Fruit fly (Drosophila melanogaster) whole organism, embryonic: ENCODE results near the gene Bgb.

Experiments used
- CG11247 ChIP-seq: fragments of 200-800 bp; sonication (Bioruptor generic); IDR thresholded peaks from 2 replicates; pipeline ENCODE4 v1.3.6; 2022; ENCODE audit warnings: missing biosample characterization, missing genetic modification characterization
- CG12155 ChIP-seq: fragments of 200-800 bp; sonication (Bioruptor generic); optimal IDR thresholded peaks from 3 replicates; lab custom pipeline; 2016; ENCODE audit warnings: missing biosample characterization, missing genetic modification characterization
- CG12659 ChIP-seq: fragments of 200-800 bp; sonication (Bioruptor generic); optimal IDR thresholded peaks from 3 replicates; lab custom pipeline; 2017; ENCODE audit warnings: mild to moderate bottlenecking, missing biosample characterization, missing genetic modification reagents, missing genetic modification characterization
- CG13296 ChIP-seq: fragments of 200-800 bp; sonication (Bioruptor generic); optimal IDR thresholded peaks from 3 replicates; lab custom pipeline; 2018; ENCODE audit warnings: missing biosample characterization, mild to moderate bottlenecking, missing genetic modification characterization
- CG13424 ChIP-seq: fragments of 200-800 bp; sonication (Bioruptor generic); optimal IDR thresholded peaks from 2 replicates; lab custom pipeline; 2019; ENCODE audit warnings: missing biosample characterization, mild to moderate bottlenecking, missing genetic modification characterization, moderate library complexity
- CG13894 ChIP-seq: fragments of 200-800 bp; sonication (Bioruptor generic); optimal IDR thresholded peaks from 3 replicates; lab custom pipeline; 2018; ENCODE audit warnings: missing biosample characterization, mild to moderate bottlenecking, missing genetic modification characterization, moderate library complexity
- CG15073 ChIP-seq: fragments of 200-800 bp; sonication (Bioruptor generic); optimal IDR thresholded peaks from 2 replicates; lab custom pipeline; 2016; ENCODE audit warnings: missing biosample characterization, missing genetic modification characterization
- CG16813 ChIP-seq: fragments of 200-800 bp; sonication (Bioruptor generic); IDR thresholded peaks from 3 replicates; pipeline ENCODE4 v1.3.6; 2022; ENCODE audit warnings: missing biosample characterization, missing genetic modification characterization; ENCODE audit not compliant: partially characterized antibody
- CG17829 ChIP-seq: fragments of 200-800 bp; optimal IDR thresholded peaks from 2 replicates; lab custom pipeline; 2019; ENCODE audit warnings: missing biosample characterization, mild to moderate bottlenecking, missing genetic modification characterization, moderate library complexity
- CG1832 ChIP-seq: fragments of 200-800 bp; sonication (Bioruptor generic); optimal IDR thresholded peaks from 2 replicates; lab custom pipeline; 2017; ENCODE audit warnings: missing biosample characterization, mild to moderate bottlenecking, missing genetic modification characterization, inconsistent platforms
- CG18476 ChIP-seq: fragments of 200-800 bp; sonication (Bioruptor generic); optimal IDR thresholded peaks from 2 replicates; lab custom pipeline; 2016; ENCODE audit warnings: missing biosample characterization, mild to moderate bottlenecking, missing genetic modification characterization
- CG2120 ChIP-seq: fragments of 200-800 bp; sonication (Bioruptor generic); optimal IDR thresholded peaks from 3 replicates; lab custom pipeline; 2016; ENCODE audit warnings: missing biosample characterization, missing genetic modification characterization
- CG3281 ChIP-seq: fragments of 200-800 bp; sonication (Bioruptor generic); optimal IDR thresholded peaks from 3 replicates; lab custom pipeline; 2017; ENCODE audit warnings: missing biosample characterization, mild to moderate bottlenecking, missing genetic modification characterization
- CG3407 ChIP-seq: fragments of 200-800 bp; sonication (Bioruptor generic); optimal IDR thresholded peaks from 2 replicates; lab custom pipeline; 2018; ENCODE audit warnings: missing biosample characterization, mild to moderate bottlenecking, missing genetic modification characterization
- CG4424 ChIP-seq: fragments of 200-800 bp; sonication (Bioruptor generic); optimal IDR thresholded peaks from 3 replicates; lab custom pipeline; 2016; ENCODE audit warnings: missing biosample characterization, missing genetic modification characterization
- CG6854 ChIP-seq: fragments of 200-800 bp; sonication (Bioruptor generic); optimal IDR thresholded peaks from 3 replicates; lab custom pipeline; 2017; ENCODE audit warnings: missing biosample characterization, mild to moderate bottlenecking, missing genetic modification characterization
- CG8924 ChIP-seq: fragments of 200-800 bp; optimal IDR thresholded peaks from 3 replicates; lab custom pipeline; 2019; ENCODE audit warnings: missing biosample characterization, mild to moderate bottlenecking, missing genetic modification characterization, moderate library complexity
- CG9727 ChIP-seq: fragments of 200-800 bp; sonication (Bioruptor generic); optimal IDR thresholded peaks from 3 replicates; lab custom pipeline; 2017; ENCODE audit warnings: missing biosample characterization, mild to moderate bottlenecking, missing genetic modification characterization
- CG9817 ChIP-seq: fragments of 200-800 bp; sonication (Bioruptor generic); optimal IDR thresholded peaks from 2 replicates; lab custom pipeline; 2018; ENCODE audit warnings: missing biosample characterization, mild to moderate bottlenecking, missing genetic modification characterization, moderate library complexity
- CG9932 ChIP-seq: fragments of 200-800 bp; sonication (Bioruptor generic); IDR thresholded peaks from 2 replicates; pipeline ENCODE4 v1.3.6; 2022; ENCODE audit warnings: missing biosample characterization, missing genetic modification characterization
- CoRest ChIP-seq: fragments of 200-800 bp; sonication (Bioruptor generic); optimal IDR thresholded peaks from 3 replicates; lab custom pipeline; 2018; ENCODE audit warnings: missing biosample characterization, mild to moderate bottlenecking, missing genetic modification characterization, moderate library complexity
- CrebB ChIP-seq: fragments of 200-800 bp; sonication (Bioruptor generic); optimal IDR thresholded peaks from 3 replicates; lab custom pipeline; 2018; ENCODE audit warnings: missing biosample characterization, mild to moderate bottlenecking, missing genetic modification characterization
- Dek ChIP-seq: fragments of 200-800 bp; sonication (Bioruptor generic); optimal IDR thresholded peaks from 3 replicates; lab custom pipeline; 2019; ENCODE audit warnings: missing biosample characterization, mild to moderate bottlenecking, missing genetic modification characterization, moderate library complexity
- Dll ChIP-seq: fragments of 200-800 bp; sonication (Bioruptor generic); IDR thresholded peaks from 4 replicates; pipeline ENCODE4 v1.3.6; 2022; ENCODE audit warnings: missing biosample characterization, missing genetic modification characterization; ENCODE audit not compliant: partially characterized antibody
- Dp ChIP-seq: fragments of 200-800 bp; sonication (Bioruptor generic); optimal IDR thresholded peaks from 2 replicates; lab custom pipeline; 2018; ENCODE audit warnings: missing biosample characterization, mild to moderate bottlenecking, missing genetic modification characterization, moderate library complexity
- Hmr ChIP-seq: fragments of 200-800 bp; sonication (Bioruptor generic); optimal IDR thresholded peaks from 3 replicates; lab custom pipeline; 2017; ENCODE audit warnings: mild to moderate bottlenecking, missing biosample characterization, missing genetic modification reagents, missing genetic modification characterization
- Lhr ChIP-seq: fragments of 200-800 bp; sonication (Bioruptor generic); optimal IDR thresholded peaks from 3 replicates; lab custom pipeline; 2017; ENCODE audit warnings: mild to moderate bottlenecking, missing biosample characterization, missing genetic modification reagents, missing genetic modification characterization
- Nf-YC ChIP-seq: fragments of 200-800 bp; optimal IDR thresholded peaks from 3 replicates; lab custom pipeline; 2019; ENCODE audit warnings: missing biosample characterization, mild to moderate bottlenecking, missing genetic modification characterization, moderate library complexity
- Xbp1 ChIP-seq: fragments of 200-800 bp; sonication (Bioruptor generic); optimal IDR thresholded peaks from 3 replicates; lab custom pipeline; 2016; ENCODE audit warnings: missing biosample characterization, mild to moderate bottlenecking, missing genetic modification characterization
- Xrp1 ChIP-seq: fragments of 200-800 bp; sonication (Bioruptor generic); IDR thresholded peaks from 2 replicates; pipeline ENCODE4 v1.3.6; 2022; ENCODE audit warnings: missing biosample characterization, missing genetic modification characterization
- YL-1 ChIP-seq: fragments of 200-800 bp; sonication (Bioruptor generic); optimal IDR thresholded peaks from 3 replicates; lab custom pipeline; 2017; ENCODE audit warnings: missing biosample characterization, mild to moderate bottlenecking, missing genetic modification characterization
- ara ChIP-seq: fragments of 200-800 bp; sonication (Bioruptor generic); IDR thresholded peaks from 2 replicates; pipeline ENCODE4 v1.3.6; 2022; ENCODE audit warnings: missing biosample characterization, missing genetic modification characterization
- bcd ChIP-seq: fragments of 200-800 bp; sonication (Bioruptor generic); optimal IDR thresholded peaks from 2 replicates; lab custom pipeline; 2017; ENCODE audit warnings: missing biosample characterization, mild to moderate bottlenecking, missing genetic modification characterization
- dan ChIP-seq: fragments of 200-800 bp; sonication (Bioruptor generic); IDR thresholded peaks from 2 replicates; pipeline ENCODE4 v1.3.6; 2022; ENCODE audit warnings: missing biosample characterization, missing genetic modification characterization
- dati ChIP-seq: fragments of 200-800 bp; sonication (Bioruptor generic); IDR thresholded peaks from 2 replicates; pipeline ENCODE4 v1.3.6; 2022; ENCODE audit warnings: missing biosample characterization, missing genetic modification characterization
- dpn ChIP-seq, 2 experiments: fragments of 200-800 bp; sonication (Bioruptor generic); optimal IDR thresholded peaks; 3 replicates each; lab custom pipeline; 2016; ENCODE audit warnings: missing biosample characterization in 2 of 2, missing genetic modification characterization in 2 of 2
- klu ChIP-seq: fragments of 200-800 bp; sonication (Bioruptor generic); IDR thresholded peaks from 2 replicates; pipeline ENCODE4 v1.3.6; 2022; ENCODE audit warnings: missing biosample characterization, missing genetic modification characterization
- kni ChIP-seq: fragments of 200-800 bp; sonication (Bioruptor generic); optimal IDR thresholded peaks from 3 replicates; lab custom pipeline; 2017; ENCODE audit warnings: mild to moderate bottlenecking, missing biosample characterization, missing genetic modification reagents, missing genetic modification characterization
- maf-S ChIP-seq: fragments of 200-800 bp; sonication (Bioruptor generic); optimal IDR thresholded peaks from 2 replicates; lab custom pipeline; 2016; ENCODE audit warnings: missing biosample characterization, missing genetic modification characterization
- nerfin-2 ChIP-seq: fragments of 200-800 bp; sonication (Bioruptor generic); IDR thresholded peaks from 2 replicates; pipeline ENCODE4 v1.3.6; 2022; ENCODE audit warnings: missing biosample characterization, missing genetic modification characterization; ENCODE audit not compliant: partially characterized antibody
- psq ChIP-seq: fragments of 200-800 bp; sonication (Bioruptor generic); optimal IDR thresholded peaks from 2 replicates; lab custom pipeline; 2017; ENCODE audit warnings: missing biosample characterization, missing genetic modification characterization
- row ChIP-seq: fragments of 200-800 bp; sonication (Bioruptor generic); IDR thresholded peaks from 3 replicates; pipeline ENCODE4 v1.3.6; 2022; ENCODE audit warnings: missing biosample characterization, missing genetic modification characterization
- sens ChIP-seq: fragments of 200-800 bp; sonication (Bioruptor generic); peaks from one replicate; lab custom pipeline; 2016; ENCODE audit warnings: missing biosample characterization, missing genetic modification characterization
- trem ChIP-seq: fragments of 200-800 bp; optimal IDR thresholded peaks from 3 replicates; lab custom pipeline; 2019; ENCODE audit warnings: missing biosample characterization, mild to moderate bottlenecking, missing genetic modification characterization, moderate library complexity
- trh ChIP-seq: fragments of 200-800 bp; sonication (Bioruptor generic); optimal IDR thresholded peaks from 2 replicates; lab custom pipeline; 2016; ENCODE audit warnings: missing biosample characterization, missing genetic modification characterization
- wdn ChIP-seq: fragments of 200-800 bp; sonication (Bioruptor generic); IDR thresholded peaks from 2 replicates; pipeline ENCODE4 v1.3.6; 2022; ENCODE audit warnings: missing biosample characterization, missing genetic modification characterization
- zen2 ChIP-seq: fragments of 200-800 bp; sonication (Bioruptor generic); IDR thresholded peaks from 3 replicates; pipeline ENCODE4 v1.3.6; 2022; ENCODE audit warnings: missing biosample characterization, missing genetic modification characterization; ENCODE audit not compliant: partially characterized antibody

Bgb gene

dm6 chr3L:1618116-1618727, 21.3 kb upstream of the Bgb start, which contains the start of the genes CG13926, ABCB7 and CG33230 (continued):
- TF ChIP-seq CG12155 (GFP tag; lab: Kevin White, UChicago): peak; percentile 38
- peak; percentile 34 for TF ChIP-seq CG17829 (tag; lab: Kevin White, UChicago)
- TF ChIP-seq CG9727 (GFP tag; lab: Kevin White, UChicago): peak; percentile 29
- no peak for TF ChIP-seq psq
- peak; percentile 14 for TF ChIP-seq Dp
- TF ChIP-seq trem (tag; lab: Kevin White, UChicago): peak; percentile 65
- 0 out of 2 replicates have a peak, but pooled peaks have one; percentile 36 for TF ChIP-seq Xrp1 (GFP tag; lab: Robert Waterston, UW)
- TF ChIP-seq CG13424 (tag; lab: Kevin White, UChicago): peak; percentile 39
- TF ChIP-seq dan: no peak
- TF ChIP-seq CG8924 (tag; lab: Kevin White, UChicago): peak; percentile 4
- no peak for TF ChIP-seq CrebB (tag; lab: Kevin White, UChicago)
- TF ChIP-seq Nf-YC (tag; lab: Kevin White, UChicago): peak; percentile 46
- peak; percentile 44 for TF ChIP-seq CG4424
- peak; percentile 15 for TF ChIP-seq bcd (GFP tag; lab: Kevin White, UChicago)
- TF ChIP-seq CG3407: no peak
- TF ChIP-seq CG6854 (GFP tag; lab: Kevin White, UChicago): no peak
- TF ChIP-seq CG3281 (GFP tag; lab: Kevin White, UChicago): peak; percentile 55
- TF ChIP-seq row: peak; percentile 92
- peak; percentile 43; the same call in 1 of the 3 replicates for TF ChIP-seq CG16813 (GFP tag; lab: Robert Waterston, UW)
- TF ChIP-seq CoRest: peak; percentile 52
- TF ChIP-seq wdn (GFP tag; lab: Robert Waterston, UW): no peak
- peak; percentile 29 for TF ChIP-seq maf-S (GFP tag; lab: Kevin White, UChicago)
- peak; percentile 6 to 23 for TF ChIP-seq dpn (GFP tag; optimal IDR thresholded peaks at IDR 0.05; lab: Kevin White, UChicago)
- TF ChIP-seq klu (GFP tag; lab: Robert Waterston, UW): no peak
- no peak for TF ChIP-seq CG13894 (tag; lab: Kevin White, UChicago)
- peak; percentile 20 for TF ChIP-seq CG18476
- no peak for TF ChIP-seq CG11247 (GFP tag; lab: Robert Waterston, UW)
- TF ChIP-seq CG12659 (GFP tag; lab: Kevin White, UChicago): peak; percentile 63
- TF ChIP-seq zen2 (GFP tag; lab: Robert Waterston, UW): no peak
- no peak for TF ChIP-seq ara (GFP tag; lab: Robert Waterston, UW)
- TF ChIP-seq nerfin-2 (GFP tag; lab: Robert Waterston, UW): 0 out of 2 replicates have a peak, but pooled peaks have one; percentile 16
- no peak for TF ChIP-seq CG13296 (GFP tag; lab: Kevin White, UChicago)
- TF ChIP-seq Dek (tag; lab: Kevin White, UChicago): peak; percentile 1
- TF ChIP-seq kni (GFP tag; lab: Kevin White, UChicago): peak; percentile 59
- TF ChIP-seq CG1832: no peak
- no peak for TF ChIP-seq trh
- peak; percentile 83 for TF ChIP-seq sens (GFP tag; lab: Kevin White, UChicago)
- peak; percentile 8 for TF ChIP-seq Lhr (GFP tag; lab: Kevin White, UChicago)
- TF ChIP-seq CG15073: no peak
- peak; percentile 31 for TF ChIP-seq Hmr (GFP tag; lab: Kevin White, UChicago)
- peak; percentile 41; the same call in 1 of the 4 replicates for TF ChIP-seq Dll (GFP tag; lab: Robert Waterston, UW)
- peak; percentile 71 for TF ChIP-seq CG2120
- peak; percentile 7 for TF ChIP-seq Xbp1
- peak; percentile 53; the same call in 1 of the 2 replicates for TF ChIP-seq CG9932 (GFP tag; lab: Robert Waterston, UW)
- TF ChIP-seq CG9817: peak; percentile 6
- peak; percentile 89 for TF ChIP-seq YL-1 (GFP tag; lab: Kevin White, UChicago)
- no peak for TF ChIP-seq dati (GFP tag; lab: Robert Waterston, UW)
- TF ChIP-seq, all 482 proteins: peak for 124
